Worm (Caenorhabditis elegans) whole organism, dauer: Measurements from ENCODE around the gene pas-2.

Experiments used
- unc-62 ChIP-seq: sonication (generic microtip); optimal IDR thresholded peaks from 2 replicates; lab custom pipeline; 2017; ENCODE audit warnings: missing biosample characterization, missing genetic modification reagents, missing genetic modification characterization

The pas-2 gene

DNA sequence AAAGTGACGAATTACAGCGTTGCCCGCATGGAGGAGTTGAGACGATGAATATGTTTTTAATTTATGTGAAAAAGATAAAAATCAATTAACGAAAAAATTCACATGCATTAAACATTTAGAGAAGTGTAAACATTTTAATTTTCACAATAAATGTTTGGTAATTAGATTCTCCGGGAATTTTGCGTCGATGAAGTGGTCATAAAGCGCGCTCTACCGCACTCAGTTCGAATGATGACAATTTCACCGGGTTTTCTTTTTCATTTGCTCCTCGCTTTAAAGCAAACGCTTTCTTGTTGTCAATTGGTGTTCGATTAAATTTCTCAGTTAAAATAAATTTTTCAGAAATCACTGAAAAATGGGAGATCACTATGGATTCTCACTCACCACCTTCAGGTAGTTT lies at the start of gene pas-2, which contains the start of gene D1054.1:
Gene pas-2 (plus strand): TSS at position 343 of the 400 bp plus-strand sequence.
Gene D1054.1 (minus strand): TSS at position 192 of the 400 bp plus-strand sequence.
- TF ChIP-seq unc-62 (GFP tag; lab: Kevin White, UChicago), result no peak

DNA sequence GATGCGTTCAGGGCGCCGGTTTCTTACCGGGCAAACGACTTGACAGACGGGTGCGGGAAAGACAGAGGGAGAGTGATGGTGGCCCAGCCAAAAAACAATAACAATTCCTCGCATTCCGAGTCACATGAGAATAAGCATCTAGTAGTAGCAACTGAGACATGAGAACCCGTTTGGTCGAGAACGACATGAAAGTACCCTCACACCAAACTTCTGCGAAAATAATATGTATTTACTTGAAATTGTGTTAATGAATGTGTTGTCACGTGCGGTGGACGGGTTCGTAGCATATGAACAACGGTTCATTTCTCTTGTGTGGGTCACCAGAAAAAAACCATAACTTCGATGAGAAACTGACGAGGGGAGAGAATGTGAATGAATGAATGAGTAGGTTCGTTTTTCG lies 49.3 kb upstream of the pas-2 start:
- no peak for TF ChIP-seq unc-62 (GFP tag; lab: Kevin White, UChicago)

DNA sequence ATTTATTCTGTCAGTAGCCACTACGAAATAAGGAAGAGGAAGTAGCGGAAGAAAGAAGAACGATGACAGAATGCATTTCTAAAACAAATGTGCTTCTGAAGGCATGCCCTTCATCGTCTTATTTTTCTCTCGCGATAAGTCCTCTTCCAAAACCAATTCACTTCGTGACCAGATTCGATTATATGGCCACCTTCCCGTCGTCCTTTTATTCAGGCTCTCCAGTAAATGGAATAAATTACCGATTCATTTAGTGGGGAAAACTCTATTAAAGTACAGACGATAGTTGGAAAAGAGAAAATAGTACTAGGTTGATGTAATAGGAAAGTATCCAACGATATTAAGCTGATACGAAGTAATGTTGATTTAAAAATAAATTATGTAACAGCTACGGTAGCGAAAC lies 48.9 kb upstream of the pas-2 start:
- TF ChIP-seq unc-62 (GFP tag; lab: Kevin White, UChicago), result no peak

DNA sequence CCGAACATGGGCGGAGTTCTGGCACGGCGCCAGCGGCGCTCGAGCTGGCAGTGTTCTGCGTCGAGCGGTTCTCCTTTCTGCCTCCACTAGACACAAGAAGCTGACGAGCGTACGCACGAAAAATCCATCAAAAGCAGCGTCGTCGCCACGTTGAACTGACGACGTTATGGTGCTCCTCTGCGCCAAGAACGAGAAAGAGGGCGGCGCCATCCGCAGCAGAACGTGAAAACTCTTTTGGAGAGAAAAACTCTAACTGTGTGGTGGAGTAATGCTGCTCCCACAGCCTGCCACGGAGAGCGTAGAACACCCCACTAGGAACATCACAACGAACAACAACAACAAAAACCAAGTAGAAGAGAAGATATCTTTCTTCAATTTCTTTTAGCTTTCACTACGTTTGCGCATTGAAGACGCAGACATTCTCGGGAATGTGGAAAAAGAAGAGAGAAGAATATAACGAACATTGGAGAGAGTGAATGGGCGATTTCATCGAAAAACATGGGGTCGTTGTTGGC lies 48.2 kb upstream of the pas-2 start:
- TF ChIP-seq unc-62 (GFP tag; lab: Kevin White, UChicago), result no peak

DNA sequence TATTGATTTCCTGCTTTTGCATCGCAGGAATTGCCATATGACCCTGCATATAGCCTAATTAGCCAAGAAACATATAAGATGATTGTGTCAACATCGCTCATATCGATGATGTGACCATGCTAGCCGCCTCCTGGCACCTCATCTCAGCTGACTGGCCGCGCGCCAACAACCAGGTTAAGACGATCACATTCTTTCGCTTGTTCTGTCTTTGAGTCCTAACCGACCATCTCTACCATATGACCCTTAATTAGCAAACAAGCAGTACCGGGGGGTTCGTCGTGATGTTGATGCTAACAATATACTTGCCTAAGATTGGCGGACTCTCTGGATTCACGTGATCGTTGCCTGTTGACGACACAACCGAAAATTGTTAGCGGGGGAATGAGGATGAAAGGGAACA lies 47.6 kb upstream of the pas-2 start:
- no peak for TF ChIP-seq unc-62 (GFP tag; lab: Kevin White, UChicago)

DNA sequence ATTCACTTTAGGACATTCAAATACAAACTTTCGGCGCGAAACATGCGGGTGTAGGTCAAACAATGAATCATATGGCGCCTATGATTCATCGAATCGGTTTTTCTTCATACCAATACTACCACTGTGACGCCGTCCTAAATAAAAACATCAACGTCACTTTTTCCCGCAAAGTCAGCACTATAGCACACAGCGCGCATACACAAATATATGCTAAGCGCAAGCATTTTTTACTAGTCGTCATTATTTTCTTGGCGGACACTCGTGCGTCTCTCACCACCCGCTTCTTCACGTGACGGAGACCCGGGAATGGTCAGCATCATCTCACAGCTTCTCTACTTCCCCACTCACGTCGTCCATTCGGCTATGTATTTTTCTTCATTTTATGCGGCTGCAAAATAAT lies 47.0 kb upstream of the pas-2 start:
- TF ChIP-seq unc-62 (GFP tag; lab: Kevin White, UChicago), result no peak

DNA sequence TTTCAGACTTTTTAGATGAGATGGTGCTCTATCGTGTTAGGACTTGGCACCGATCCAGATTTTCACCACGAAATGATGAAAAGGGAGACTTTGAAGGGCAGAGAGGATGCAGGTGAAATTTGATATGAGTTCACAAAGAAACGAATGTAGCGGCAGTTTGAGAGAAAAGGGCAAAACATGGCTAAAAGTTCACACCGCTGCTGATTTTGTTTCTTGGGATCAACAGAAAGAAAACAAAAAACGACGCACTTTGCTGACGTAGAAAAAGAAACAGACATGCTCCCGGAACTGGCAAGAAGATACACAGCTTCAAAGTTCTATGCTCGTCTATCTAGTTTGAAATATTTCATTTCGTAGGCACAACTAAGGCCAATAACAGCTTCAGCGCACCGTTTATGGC lies 46.6 kb upstream of the pas-2 start:
- no peak for TF ChIP-seq unc-62 (GFP tag; lab: Kevin White, UChicago)

DNA sequence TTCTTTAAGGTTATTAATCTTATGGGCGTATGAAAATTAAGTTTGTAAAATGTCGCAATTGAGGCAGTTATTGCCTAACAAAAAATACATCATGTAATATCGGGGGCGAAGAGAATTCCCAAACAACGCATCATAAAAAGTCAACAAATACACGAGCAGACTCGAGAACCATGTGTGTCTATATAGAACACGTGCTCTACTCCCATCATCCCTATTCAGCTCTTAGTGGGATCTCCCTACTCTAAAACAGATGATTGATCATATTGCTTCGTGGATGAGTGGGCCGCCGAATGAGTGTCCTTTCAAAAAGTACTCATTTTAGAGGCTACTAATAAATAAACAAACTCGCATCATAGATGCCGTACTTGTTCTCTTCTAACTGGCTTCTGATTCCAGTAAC lies 45.7 kb upstream of the pas-2 start:
- TF ChIP-seq unc-62 (GFP tag; lab: Kevin White, UChicago), result no peak

DNA sequence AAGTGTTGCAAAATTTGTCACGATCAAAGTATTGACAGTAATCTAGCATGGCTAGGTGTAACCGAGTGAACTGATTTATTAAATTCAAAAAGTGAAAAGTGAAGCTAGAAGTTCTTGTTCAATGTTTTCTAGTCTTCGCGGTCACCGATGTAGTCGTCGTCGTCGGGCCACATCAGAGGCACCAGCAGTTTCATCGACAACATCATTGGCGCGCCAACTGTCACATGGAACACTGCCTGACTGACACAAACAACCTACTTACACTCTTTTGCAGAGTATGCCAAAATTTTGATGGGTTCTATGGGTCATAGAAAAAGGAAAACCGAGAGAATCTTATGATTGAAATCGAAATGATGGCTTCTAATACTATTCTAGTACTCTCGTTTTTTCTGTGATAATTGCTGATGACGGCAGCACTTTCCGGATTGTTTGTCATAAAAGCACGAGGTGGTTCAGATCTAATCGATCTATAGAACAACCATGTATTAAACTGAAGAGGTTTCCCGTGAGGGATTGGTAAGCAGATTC lies 44.7 kb upstream of the pas-2 start:
- TF ChIP-seq unc-62 (GFP tag; lab: Kevin White, UChicago), result no peak

DNA sequence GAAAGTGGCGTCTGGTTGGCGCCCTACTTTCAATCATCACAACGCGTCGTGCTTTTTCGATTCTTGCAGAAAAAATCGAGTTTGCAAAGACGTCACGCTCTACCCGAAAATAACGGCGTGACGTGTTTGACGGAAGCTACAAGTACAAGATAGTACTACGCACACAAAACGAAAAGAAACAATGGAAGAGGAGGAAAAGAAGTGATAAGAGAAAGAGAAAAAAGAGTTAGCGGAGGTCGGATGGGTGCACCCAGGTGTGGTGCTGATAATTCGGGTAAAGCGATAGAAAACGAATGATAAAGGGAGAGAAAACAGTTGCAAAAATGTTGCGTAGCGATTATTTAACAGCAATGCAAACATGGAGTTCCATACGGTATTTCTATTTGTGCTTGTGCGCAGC lies 43.5 kb upstream of the pas-2 start:
- TF ChIP-seq unc-62 (GFP tag; lab: Kevin White, UChicago), result no peak

DNA sequence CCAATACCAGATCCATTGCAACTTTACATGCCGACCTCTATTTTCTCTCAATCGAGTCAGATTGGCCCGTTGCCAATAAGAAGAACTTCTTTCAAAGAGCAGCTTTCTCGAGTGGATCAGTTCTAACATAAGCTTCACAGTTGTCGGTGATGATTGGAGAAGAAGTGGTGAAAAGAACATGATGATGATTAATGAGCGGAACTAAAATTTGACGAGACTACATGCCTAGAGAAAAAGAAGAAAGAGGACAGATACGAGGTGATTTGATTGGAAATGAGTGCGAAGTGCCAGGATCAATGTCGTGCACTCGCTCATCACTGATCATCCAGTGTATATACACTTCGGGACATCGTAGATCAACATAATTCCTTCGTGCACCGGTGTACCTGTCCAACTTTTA lies 42.5 kb upstream of the pas-2 start:
- no peak for TF ChIP-seq unc-62 (GFP tag; lab: Kevin White, UChicago)

DNA sequence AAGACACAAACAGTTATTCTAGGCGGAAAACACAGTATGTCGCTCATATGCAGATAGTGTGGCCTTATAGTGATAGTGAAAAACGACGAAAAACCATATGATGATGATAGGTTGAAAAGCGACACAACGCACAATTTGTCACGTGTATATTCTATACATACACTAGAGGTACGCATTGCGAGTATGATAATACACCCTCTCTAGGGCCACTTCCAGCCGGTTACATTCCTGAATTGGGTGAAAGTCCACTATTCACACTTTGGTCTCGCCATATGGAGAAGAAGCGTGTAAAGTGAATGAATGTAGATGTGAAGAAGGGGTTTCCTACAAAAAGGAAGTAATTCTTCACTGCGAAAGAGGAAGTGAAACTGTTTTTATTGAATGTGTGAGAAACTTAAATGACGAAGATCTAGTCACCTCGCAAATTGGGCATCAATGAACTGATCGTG lies 40.7 kb upstream of the pas-2 start:
- no peak for TF ChIP-seq unc-62 (GFP tag; lab: Kevin White, UChicago)

DNA sequence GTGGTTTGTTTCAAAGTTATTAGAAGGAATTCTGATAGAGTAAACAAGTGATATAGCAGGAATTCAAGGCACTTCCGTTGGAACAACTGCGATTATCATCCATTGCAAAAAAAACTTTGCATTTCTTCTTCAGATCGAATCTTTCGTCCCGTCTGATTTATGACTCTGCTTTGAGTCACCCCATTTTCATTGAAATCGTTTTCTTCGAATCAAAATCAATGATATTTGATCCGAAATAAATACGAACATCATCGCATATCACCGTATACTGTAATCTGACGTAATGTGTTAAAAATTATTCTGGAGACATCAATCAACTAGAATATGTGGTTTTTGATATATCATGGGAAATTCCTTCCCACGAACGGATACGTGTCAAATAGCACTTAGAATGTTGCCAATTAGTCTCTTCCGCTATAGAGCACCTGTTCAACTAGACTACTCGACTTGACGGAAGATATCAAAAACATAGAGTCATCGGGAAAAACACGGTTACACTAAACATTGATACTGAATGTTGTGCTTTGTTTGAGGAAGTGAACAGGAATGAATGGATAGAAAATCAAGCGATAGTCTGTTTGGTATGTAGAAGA lies 39.2 kb upstream of the pas-2 start:
- TF ChIP-seq unc-62 (GFP tag; lab: Kevin White, UChicago), result no peak

DNA sequence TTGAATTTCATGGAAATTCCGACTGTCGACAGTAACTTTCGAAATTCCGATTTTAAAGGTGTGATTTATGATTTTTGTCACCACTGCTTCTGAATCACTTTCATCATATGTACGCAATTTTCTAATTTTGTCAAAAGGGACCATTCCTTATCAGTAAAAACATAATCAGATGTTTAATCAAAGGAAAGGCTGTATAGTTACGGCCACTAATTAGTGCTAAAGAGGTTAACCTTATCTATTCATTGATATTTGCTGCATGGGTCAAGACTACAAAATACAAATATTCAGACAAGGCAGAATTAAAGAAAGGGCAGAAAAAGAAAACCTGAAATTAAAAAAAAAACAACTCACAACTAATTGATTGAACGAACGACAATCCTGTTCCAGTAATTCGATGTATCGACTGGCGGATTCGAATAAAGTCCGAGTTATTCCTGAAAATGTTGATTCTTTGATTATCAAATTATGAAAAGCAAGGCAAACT lies 38.1 kb upstream of the pas-2 start, which contains the start of gene T28B11.1:
Gene T28B11.1 (minus strand): TSS at position 434 of the 484 bp plus-strand sequence.
- TF ChIP-seq unc-62 (GFP tag; lab: Kevin White, UChicago), result no peak

DNA sequence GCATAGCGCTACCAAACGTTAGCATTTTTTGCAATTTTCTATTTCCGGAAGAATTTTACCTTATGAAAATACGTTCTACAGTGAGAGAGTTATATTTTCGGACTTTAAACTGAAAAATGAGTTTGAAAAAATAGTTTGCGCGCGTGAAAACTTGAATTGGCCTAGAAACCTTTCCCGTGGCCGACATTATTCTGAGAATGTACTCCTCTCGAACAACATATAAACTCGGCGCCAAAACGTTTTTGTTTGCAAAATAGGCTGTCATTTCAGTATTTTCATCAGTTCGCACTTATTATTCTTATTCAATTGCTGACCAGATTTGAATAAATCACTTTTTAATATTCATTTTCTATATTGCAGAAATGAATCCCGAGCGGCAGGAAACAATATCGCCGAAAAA lies 33.4 kb upstream of the pas-2 start, which contains the start of the genes mre-11 and wdr-5.3:
Gene mre-11 (minus strand): TSS at position 113 of the 400 bp plus-strand sequence.
Gene wdr-5.3 (plus strand): TSS at position 361 of the 400 bp plus-strand sequence.
- TF ChIP-seq unc-62 (GFP tag; lab: Kevin White, UChicago), result no peak

DNA sequence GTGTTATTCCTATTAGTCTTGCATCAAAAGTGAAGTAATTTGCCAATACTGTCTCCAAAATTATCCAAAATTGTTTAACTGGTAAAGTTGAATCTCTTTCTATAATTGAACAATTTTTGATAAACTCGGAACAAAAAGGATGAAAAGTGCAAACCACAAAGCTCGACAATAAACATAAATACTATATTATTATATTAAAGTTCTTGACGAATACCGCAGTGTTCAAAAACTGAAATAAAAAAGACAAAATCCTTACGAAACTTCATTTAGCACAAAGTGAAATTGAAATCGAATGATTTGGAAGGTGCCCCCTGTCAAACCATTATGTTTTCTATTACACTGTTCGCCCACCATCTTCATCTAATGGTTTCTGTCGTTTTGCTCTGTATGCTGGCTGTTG lies 28.8 kb upstream of the pas-2 start, which contains the start of gene ZC302.3:
Gene ZC302.3 (minus strand): TSS at position 101 of the 400 bp plus-strand sequence.
- TF ChIP-seq unc-62 (GFP tag; lab: Kevin White, UChicago), result no peak

DNA sequence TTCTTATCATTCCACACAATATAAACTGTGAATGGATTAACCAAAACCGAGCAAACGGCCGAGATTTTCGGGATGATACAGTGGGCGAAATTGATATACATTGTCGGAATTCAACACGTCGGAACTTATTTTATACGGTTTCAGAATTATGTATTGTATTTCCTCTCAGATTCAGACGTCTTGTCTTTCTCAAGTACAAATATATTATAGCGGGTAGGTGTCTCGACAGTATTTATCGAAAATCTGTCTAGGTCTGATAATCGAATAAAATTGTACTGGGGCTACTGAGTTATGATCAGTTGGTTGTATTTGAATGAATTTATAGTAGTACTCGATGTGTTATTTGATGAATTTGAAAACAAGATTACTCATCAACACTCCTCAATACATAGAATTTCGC lies 26.5 kb upstream of the pas-2 start, which contains the start of gene srj-22:
Gene srj-22 (minus strand): TSS at position 101 of the 400 bp plus-strand sequence.
- TF ChIP-seq unc-62 (GFP tag; lab: Kevin White, UChicago), result no peak
